Worm (Caenorhabditis elegans) whole organism, L4/young adult: ENCODE results near the gene srw-67.

Source experiments
- W03F9.2 ChIP-seq: fragments of 150-350 bp; optimal IDR thresholded peaks from 2 replicates; lab custom pipeline; 2014; ENCODE audit warnings: missing biosample characterization, missing genetic modification characterization
- him-1 ChIP-seq: sonication (generic microtip); optimal IDR thresholded peaks from 2 replicates; lab custom pipeline; 2016; ENCODE audit warnings: missing genotype, missing genetic modification reagents, missing genetic modification characterization, missing compliant biosample characterization

DNA sequence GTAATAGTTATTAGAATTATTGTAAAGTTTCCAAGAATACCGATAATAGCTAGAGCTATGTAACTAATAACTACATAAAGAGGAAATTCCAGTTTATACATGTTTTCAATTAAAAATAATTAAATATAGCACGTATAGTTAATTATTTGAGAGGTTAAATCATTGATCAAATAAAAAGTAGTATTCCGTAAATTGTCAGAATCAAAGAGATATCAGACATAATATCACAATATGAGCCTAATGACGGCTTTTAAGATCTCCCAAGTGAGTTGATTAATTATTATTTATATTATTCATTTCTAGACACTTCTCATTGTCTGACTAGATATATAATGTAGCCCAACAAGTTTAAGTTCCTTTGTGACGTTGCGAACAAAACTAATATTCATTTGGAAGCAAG is 38.1 kb upstream of the srw-67 start, which contains the start of gene srsx-24:
- no peak for TF ChIP-seq him-1 (tag; lab: Kevin White, UChicago)
- no peak for TF ChIP-seq W03F9.2 (tag; lab: Kevin White, UChicago)
